Fruit fly (Drosophila melanogaster): ENCODE data around the gene sws.

DNA sequence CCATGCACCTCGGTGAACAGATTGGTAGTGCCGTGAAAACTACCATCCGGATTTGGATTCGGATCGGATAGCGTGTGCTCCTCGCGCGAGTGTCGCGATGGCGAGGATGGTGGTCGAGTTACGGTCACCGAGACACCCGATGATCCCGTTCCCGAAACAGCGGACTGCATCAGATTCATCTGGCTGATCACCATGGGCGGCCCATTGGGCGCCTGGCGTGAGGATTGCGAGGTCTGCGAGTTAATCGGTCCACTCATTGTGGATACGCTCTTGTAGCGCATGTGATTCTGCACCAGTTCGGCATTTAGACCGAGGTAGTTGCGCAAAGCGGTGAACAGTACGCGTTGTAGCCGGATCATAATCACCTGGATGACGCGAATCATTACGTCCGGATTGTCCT is 4.3 kb downstream of the sws start, which contains the start of gene sn:
- TF ChIP-seq Eip75B (GFP tag; optimal IDR thresholded peaks at IDR 0.05) = no peak
- TF ChIP-seq fkh (GFP tag; optimal IDR thresholded peaks at IDR 0.05) = no peak
- TF ChIP-seq spab (GFP tag; optimal IDR thresholded peaks at IDR 0.05) = no peak
